Fruit fly (Drosophila melanogaster) whole organism, embryonic: Measurements from ENCODE around the gene TTLL4B.
A peak's percentile ranks its signal among the peaks of the same experiment; 100 is the strongest.

ENCODE experiments used
- Ada2b ChIP-seq: fragments of 200-800 bp; sonication (Bioruptor generic); IDR thresholded peaks from 2 replicates; pipeline ENCODE4 v1.3.6; 2022; ENCODE audit warnings: missing biosample characterization, missing genetic modification characterization
- CG10366 ChIP-seq: fragments of 200-800 bp; sonication (Bioruptor generic); IDR thresholded peaks from 2 replicates; pipeline ENCODE4 v1.3.6; 2022; ENCODE audit warnings: missing biosample characterization, missing genetic modification characterization
- CG10654 ChIP-seq: fragments of 200-800 bp; sonication (Bioruptor generic); optimal IDR thresholded peaks from 2 replicates; lab custom pipeline; 2016; ENCODE audit warnings: missing biosample characterization, missing genetic modification characterization
- CG11247 ChIP-seq: fragments of 200-800 bp; sonication (Bioruptor generic); IDR thresholded peaks from 2 replicates; pipeline ENCODE4 v1.3.6; 2022; ENCODE audit warnings: missing biosample characterization, missing genetic modification characterization
- CG11456 ChIP-seq: fragments of 200-800 bp; sonication (Bioruptor generic); IDR thresholded peaks from 3 replicates; pipeline ENCODE4 v1.3.6; 2022; ENCODE audit warnings: missing biosample characterization, missing genetic modification characterization
- CG11695 ChIP-seq: fragments of 200-800 bp; sonication (Bioruptor generic); IDR thresholded peaks from 3 replicates; pipeline ENCODE4 v1.3.6; 2022; ENCODE audit warnings: missing biosample characterization, missing genetic modification characterization
- CG12104 ChIP-seq: fragments of 200-800 bp; sonication (Bioruptor generic); optimal IDR thresholded peaks from 3 replicates; lab custom pipeline; 2016; ENCODE audit warnings: missing biosample characterization, missing genetic modification characterization
- CG13894 ChIP-seq: fragments of 200-800 bp; sonication (Bioruptor generic); optimal IDR thresholded peaks from 3 replicates; lab custom pipeline; 2018; ENCODE audit warnings: missing biosample characterization, mild to moderate bottlenecking, missing genetic modification characterization, moderate library complexity
- CG15514 ChIP-seq: fragments of 200-800 bp; sonication (Bioruptor generic); optimal IDR thresholded peaks from 3 replicates; lab custom pipeline; 2017; ENCODE audit warnings: missing biosample characterization, missing genetic modification characterization, mild to moderate bottlenecking, moderate library complexity, missing genetic modification reagents
- CG1602 ChIP-seq: fragments of 200-800 bp; sonication (Bioruptor generic); optimal IDR thresholded peaks from 3 replicates; lab custom pipeline; 2016; ENCODE audit warnings: missing biosample characterization, missing genetic modification characterization
- CG1603 ChIP-seq: fragments of 200-800 bp; sonication (Bioruptor generic); optimal IDR thresholded peaks from 2 replicates; lab custom pipeline; 2019; ENCODE audit warnings: missing biosample characterization, mild to moderate bottlenecking, missing genetic modification characterization, moderate library complexity
- CG17328 ChIP-seq: fragments of 200-800 bp; sonication (Bioruptor generic); IDR thresholded peaks from 2 replicates; pipeline ENCODE4 v1.3.6; 2022; ENCODE audit warnings: missing biosample characterization, missing genetic modification characterization
- CG17829 ChIP-seq: fragments of 200-800 bp; optimal IDR thresholded peaks from 2 replicates; lab custom pipeline; 2019; ENCODE audit warnings: missing biosample characterization, mild to moderate bottlenecking, missing genetic modification characterization, moderate library complexity
- CG18764 ChIP-seq: fragments of 200-800 bp; sonication (Bioruptor generic); optimal IDR thresholded peaks from 3 replicates; lab custom pipeline; 2016; ENCODE audit warnings: missing biosample characterization, missing genetic modification characterization
- CG33213 ChIP-seq: fragments of 200-800 bp; sonication (Bioruptor generic); optimal IDR thresholded peaks from 3 replicates; lab custom pipeline; 2016; ENCODE audit warnings: missing biosample characterization, missing genetic modification characterization
- CG34376 ChIP-seq: fragments of 200-800 bp; sonication (Bioruptor generic); optimal IDR thresholded peaks from 2 replicates; lab custom pipeline; 2018; ENCODE audit warnings: missing biosample characterization, mild to moderate bottlenecking, missing genetic modification characterization
- CG4404 ChIP-seq: fragments of 200-800 bp; sonication (Bioruptor generic); IDR thresholded peaks from 2 replicates; pipeline ENCODE4 v1.3.6; 2022; ENCODE audit warnings: missing biosample characterization, missing genetic modification characterization
- CG4854 ChIP-seq: fragments of 200-800 bp; sonication (Bioruptor generic); optimal IDR thresholded peaks from 2 replicates; lab custom pipeline; 2016; ENCODE audit warnings: missing biosample characterization, missing genetic modification characterization, inconsistent platforms
- CG5245 ChIP-seq: fragments of 200-800 bp; sonication (Bioruptor generic); optimal IDR thresholded peaks from 3 replicates; lab custom pipeline; 2016; ENCODE audit warnings: missing biosample characterization, missing genetic modification characterization
- CG5953 ChIP-seq: fragments of 200-800 bp; sonication (Bioruptor generic); IDR thresholded peaks from 2 replicates; pipeline ENCODE4 v1.3.6; 2022; ENCODE audit warnings: missing biosample characterization, missing genetic modification characterization
- D ChIP-seq, 2 experiments: fragments of 200-800 bp in 1 of 2; fragments of >200 bp in 1 of 2; sonication (Bioruptor generic) in 1 of 2; optimal IDR thresholded peaks; 2 replicates in 1 of 2; 3 replicates in 1 of 2; lab custom pipeline; 2017; ENCODE audit warnings: mild to moderate bottlenecking in 1 of 2, missing biosample characterization in 1 of 2, missing genetic modification characterization in 1 of 2, missing genetic modification reagents in 1 of 2
- Dp ChIP-seq: fragments of 200-800 bp; sonication (Bioruptor generic); optimal IDR thresholded peaks from 2 replicates; lab custom pipeline; 2018; ENCODE audit warnings: missing biosample characterization, mild to moderate bottlenecking, missing genetic modification characterization, moderate library complexity
- Dref ChIP-seq: fragments of 200-800 bp; sonication (Bioruptor generic); IDR thresholded peaks from 2 replicates; pipeline ENCODE4 v1.3.6; 2022; ENCODE audit warnings: missing biosample characterization, missing genetic modification characterization
- HmgD ChIP-seq: fragments of 200-800 bp; sonication (Bioruptor generic); optimal IDR thresholded peaks from 3 replicates; lab custom pipeline; 2016; ENCODE audit warnings: missing biosample characterization, missing genetic modification characterization
- Med ChIP-seq: fragments of 200-800 bp; sonication (Bioruptor generic); peaks from one replicate; lab custom pipeline; 2016; ENCODE audit warnings: missing biosample characterization, missing genetic modification characterization, mild to moderate bottlenecking, inconsistent platforms, moderate library complexity
- Nf-YA ChIP-seq: fragments of 200-800 bp; sonication (Bioruptor generic); IDR thresholded peaks from 2 replicates; pipeline ENCODE4 v1.3.6; 2022; ENCODE audit warnings: missing biosample characterization, missing genetic modification characterization
- Oli ChIP-seq: fragments of 200-800 bp; sonication (Bioruptor generic); optimal IDR thresholded peaks from 2 replicates; lab custom pipeline; 2018; ENCODE audit warnings: missing biosample characterization, mild to moderate bottlenecking, missing genetic modification characterization, moderate library complexity
- Ptx1 ChIP-seq: fragments of 200-800 bp; sonication (Bioruptor generic); IDR thresholded peaks from 2 replicates; pipeline ENCODE4 v1.3.6; 2022; ENCODE audit warnings: missing biosample characterization, missing genetic modification characterization
- Rfx ChIP-seq: fragments of 200-800 bp; sonication (Bioruptor generic); IDR thresholded peaks from 2 replicates; pipeline ENCODE4 v1.3.6; 2022; ENCODE audit warnings: missing biosample characterization, missing genetic modification characterization
- Sox102F ChIP-seq: fragments of 200-800 bp; sonication (Bioruptor generic); optimal IDR thresholded peaks from 2 replicates; lab custom pipeline; 2018; ENCODE audit warnings: missing biosample characterization, mild to moderate bottlenecking, missing genetic modification characterization, moderate library complexity
- amos ChIP-seq: fragments of 200-800 bp; sonication (Bioruptor generic); IDR thresholded peaks from 2 replicates; pipeline ENCODE4 v1.3.6; 2022; ENCODE audit warnings: missing biosample characterization, missing genetic modification characterization; ENCODE audit not compliant: partially characterized antibody
- bowl ChIP-seq: fragments of 200-800 bp; sonication (Bioruptor generic); IDR thresholded peaks from 2 replicates; pipeline ENCODE4 v1.3.6; 2022; ENCODE audit warnings: missing biosample characterization, missing genetic modification characterization
- crc ChIP-seq: fragments of 200-800 bp; sonication (Bioruptor generic); optimal IDR thresholded peaks from 2 replicates; lab custom pipeline; 2016; ENCODE audit warnings: missing biosample characterization, missing genetic modification characterization
- dan ChIP-seq: fragments of 200-800 bp; sonication (Bioruptor generic); IDR thresholded peaks from 2 replicates; pipeline ENCODE4 v1.3.6; 2022; ENCODE audit warnings: missing biosample characterization, missing genetic modification characterization
- fd96Cb ChIP-seq: fragments of 200-800 bp; sonication (Bioruptor generic); optimal IDR thresholded peaks from 2 replicates; lab custom pipeline; 2018; ENCODE audit warnings: missing biosample characterization, mild to moderate bottlenecking, missing genetic modification characterization, moderate library complexity
- ftz-f1 ChIP-seq: fragments of 200-800 bp; sonication (Bioruptor generic); optimal IDR thresholded peaks from 2 replicates; lab custom pipeline; 2016; ENCODE audit warnings: missing biosample characterization, missing genetic modification characterization
- gcm2 ChIP-seq: fragments of 200-800 bp; sonication (Bioruptor generic); optimal IDR thresholded peaks from 2 replicates; lab custom pipeline; 2016; ENCODE audit warnings: missing biosample characterization, missing genetic modification characterization
- gfzf ChIP-seq: fragments of 200-800 bp; sonication (Bioruptor generic); optimal IDR thresholded peaks from 2 replicates; lab custom pipeline; 2016; ENCODE audit warnings: missing biosample characterization, mild to moderate bottlenecking, missing genetic modification characterization, moderate library complexity
- gsb ChIP-seq: fragments of 200-800 bp; sonication (Bioruptor generic); IDR thresholded peaks from 2 replicates; pipeline ENCODE4 v1.3.6; 2022; ENCODE audit warnings: missing biosample characterization, missing genetic modification characterization
- insv ChIP-seq, 2 experiments: fragments of 200-800 bp; sonication (Bioruptor generic); optimal IDR thresholded peaks; 3 replicates each; lab custom pipeline; 2016 to 2018; ENCODE audit warnings: missing biosample characterization in 2 of 2, missing genetic modification characterization in 2 of 2
- kni ChIP-seq: fragments of 200-800 bp; sonication (Bioruptor generic); optimal IDR thresholded peaks from 3 replicates; lab custom pipeline; 2017; ENCODE audit warnings: mild to moderate bottlenecking, missing biosample characterization, missing genetic modification reagents, missing genetic modification characterization
- odd ChIP-seq: fragments of 200-800 bp; sonication (Bioruptor generic); optimal IDR thresholded peaks from 2 replicates; lab custom pipeline; 2017; ENCODE audit warnings: missing biosample characterization, mild to moderate bottlenecking, missing genetic modification characterization
- psq ChIP-seq: fragments of 200-800 bp; sonication (Bioruptor generic); optimal IDR thresholded peaks from 2 replicates; lab custom pipeline; 2017; ENCODE audit warnings: missing biosample characterization, missing genetic modification characterization
- sd ChIP-seq: fragments of 200-800 bp; sonication (Bioruptor generic); optimal IDR thresholded peaks from 3 replicates; lab custom pipeline; 2018; ENCODE audit warnings: missing biosample characterization, mild to moderate bottlenecking, missing genetic modification characterization, moderate library complexity
- slp2 ChIP-seq: fragments of 200-800 bp; sonication (Bioruptor generic); optimal IDR thresholded peaks from 2 replicates; lab custom pipeline; 2016; ENCODE audit warnings: missing biosample characterization, missing genetic modification characterization
- sqz ChIP-seq: fragments of 200-800 bp; sonication (Bioruptor generic); optimal IDR thresholded peaks from 3 replicates; lab custom pipeline; 2018; ENCODE audit warnings: missing biosample characterization, mild to moderate bottlenecking, missing genetic modification characterization
- sug ChIP-seq: fragments of 200-800 bp; optimal IDR thresholded peaks from 2 replicates; lab custom pipeline; 2019; ENCODE audit warnings: missing biosample characterization, mild to moderate bottlenecking, missing genetic modification characterization, moderate library complexity
- tin ChIP-seq: fragments of 200-800 bp; sonication (Bioruptor generic); optimal IDR thresholded peaks from 3 replicates; lab custom pipeline; 2016; ENCODE audit warnings: missing biosample characterization, missing genetic modification characterization
- tna ChIP-seq: fragments of 200-800 bp; sonication (Bioruptor generic); IDR thresholded peaks from 2 replicates; pipeline ENCODE4 v1.3.6; 2022; ENCODE audit warnings: missing biosample characterization, missing genetic modification characterization; ENCODE audit not compliant: partially characterized antibody
- trh ChIP-seq: fragments of 200-800 bp; sonication (Bioruptor generic); optimal IDR thresholded peaks from 2 replicates; lab custom pipeline; 2016; ENCODE audit warnings: missing biosample characterization, missing genetic modification characterization
- twi ChIP-seq: fragments of 200-800 bp; optimal IDR thresholded peaks from 2 replicates; lab custom pipeline; 2019; ENCODE audit warnings: missing biosample characterization, mild to moderate bottlenecking, missing genetic modification characterization, moderate library complexity
- vvl ChIP-seq: fragments of 200-800 bp; sonication (Bioruptor generic); IDR thresholded peaks from 2 replicates; pipeline ENCODE4 v1.3.6; 2022; ENCODE audit warnings: missing biosample characterization, missing genetic modification characterization

The TTLL4B gene

dm6 chr2L:3852120-3852519 is 10.3 kb upstream of the TTLL4B start (continued):
- no peak for TF ChIP-seq CG11247 (GFP tag; lab: Robert Waterston, UW)
- no peak for TF ChIP-seq gfzf (GFP tag; lab: Kevin White, UChicago)
- TF ChIP-seq ftz-f1: no peak
- peak; percentile 60 for TF ChIP-seq twi
- TF ChIP-seq CG17328 (GFP tag; lab: Robert Waterston, UW): peak; percentile 65
- no peak for TF ChIP-seq CG34376
- TF ChIP-seq crc (GFP tag; lab: Kevin White, UChicago): no peak
- no peak for TF ChIP-seq bowl (GFP tag; lab: Robert Waterston, UW)
- TF ChIP-seq Nf-YA (GFP tag; lab: Robert Waterston, UW): no peak
- TF ChIP-seq CG11695 (GFP tag; lab: Robert Waterston, UW): no peak
- peak; percentile 84 for TF ChIP-seq CG1603
- TF ChIP-seq CG17829 (tag; lab: Kevin White, UChicago): peak; percentile 68
- peak; percentile 60 for TF ChIP-seq fd96Cb
- no peak for TF ChIP-seq CG11456
- TF ChIP-seq CG33213: no peak
- TF ChIP-seq CG5245 (GFP tag; lab: Kevin White, UChicago): peak; percentile 51
- TF ChIP-seq CG4854: no peak
- peak; percentile 14 for TF ChIP-seq slp2
- no peak for TF ChIP-seq Rfx
- no peak for TF ChIP-seq CG10366
- no peak for TF ChIP-seq Dref (GFP tag; lab: Robert Waterston, UW)
- peak; percentile 33; the same call in 1 of the 2 replicates for TF ChIP-seq Ada2b
- no peak for TF ChIP-seq CG12104 (GFP tag; lab: Kevin White, UChicago)
- no peak for TF ChIP-seq insv (GFP tag; optimal IDR thresholded peaks at IDR 0.05; lab: Kevin White, UChicago)
- TF ChIP-seq CG5953 (GFP tag; lab: Robert Waterston, UW): no peak
- peak; percentile 30 for TF ChIP-seq CG1602 (GFP tag; lab: Kevin White, UChicago)
- no peak for TF ChIP-seq dan (GFP tag; lab: Robert Waterston, UW)
- no peak for TF ChIP-seq sqz (GFP tag; lab: Kevin White, UChicago)
- no peak for TF ChIP-seq trh
- no peak for TF ChIP-seq sd
- TF ChIP-seq Med: peak; percentile 75
- no peak for TF ChIP-seq psq (GFP tag; lab: Kevin White, UChicago)
- TF ChIP-seq CG10654 (GFP tag; lab: Kevin White, UChicago): peak; percentile 1
- TF ChIP-seq Oli (tag; lab: Kevin White, UChicago): peak; percentile 42
- TF ChIP-seq sug (tag; lab: Kevin White, UChicago): no peak
- no peak for TF ChIP-seq CG15514 (GFP tag; lab: Kevin White, UChicago)
- TF ChIP-seq gsb (GFP tag; lab: Robert Waterston, UW): no peak
- no peak for TF ChIP-seq D (optimal IDR thresholded peaks at IDR 0.05; lab: Kevin White, UChicago)
- peak; percentile 61 for TF ChIP-seq D (GFP tag; optimal IDR thresholded peaks at IDR 0.05; lab: Kevin White, UChicago)
- TF ChIP-seq tna (GFP tag; lab: Robert Waterston, UW): no peak
- peak; percentile 30 for TF ChIP-seq CG18764 (GFP tag; lab: Kevin White, UChicago)
- no peak for TF ChIP-seq CG13894 (tag; lab: Kevin White, UChicago)
- no peak for TF ChIP-seq Dp (GFP tag; lab: Kevin White, UChicago)
- TF ChIP-seq Sox102F (GFP tag; lab: Kevin White, UChicago): peak; percentile 12
- no peak for TF ChIP-seq odd (GFP tag; lab: Kevin White, UChicago)
- TF ChIP-seq kni (GFP tag; lab: Kevin White, UChicago): no peak
- TF ChIP-seq CG4404 (GFP tag; lab: Robert Waterston, UW): peak; percentile 37; the same call in 1 of the 2 replicates
- peak; percentile 63 for TF ChIP-seq tin
- TF ChIP-seq gcm2 (GFP tag; lab: Kevin White, UChicago): no peak
- no peak for TF ChIP-seq amos (GFP tag; lab: Robert Waterston, UW)
- peak; percentile 64 for TF ChIP-seq vvl (GFP tag; lab: Robert Waterston, UW)
- TF ChIP-seq Ptx1: no peak
- no peak for TF ChIP-seq HmgD (GFP tag; lab: Kevin White, UChicago)
